Worm (Caenorhabditis elegans): ENCODE data around the gene F59A6.13.

DNA sequence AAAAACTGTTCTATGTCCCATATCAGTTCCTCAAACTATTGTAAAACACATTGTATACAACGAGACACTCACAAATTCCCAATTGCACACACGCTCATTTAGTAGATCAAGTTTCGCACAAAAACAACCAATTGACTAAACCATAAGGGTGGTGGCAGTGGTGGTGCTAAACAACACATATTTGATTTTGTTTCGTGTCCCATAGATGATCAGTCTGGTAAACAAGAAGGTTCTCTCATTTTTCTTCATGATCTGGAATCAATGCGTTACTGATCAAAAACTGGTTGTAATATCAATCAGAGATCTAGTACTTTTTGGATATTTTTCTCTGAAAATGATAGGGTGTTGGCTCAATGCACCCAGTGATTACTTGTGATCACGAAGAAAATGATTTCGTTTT is 4.0 kb upstream of the F59A6.13 start:
- no peak for TF ChIP-seq ztf-11 (tag; optimal IDR thresholded peaks at IDR 0.05)
- TF ChIP-seq mdl-1 (tag; optimal IDR thresholded peaks at IDR 0.05): no peak
- TF ChIP-seq ceh-82 (tag; optimal IDR thresholded peaks at IDR 0.05): no peak
- no peak for TF ChIP-seq unc-62 (GFP tag; optimal IDR thresholded peaks at IDR 0.05)
- no peak for TF ChIP-seq elt-1 (tag; optimal IDR thresholded peaks at IDR 0.05)
- TF ChIP-seq nhr-77 (tag; optimal IDR thresholded peaks at IDR 0.05): no peak
- no peak for TF ChIP-seq skn-1 (tag; optimal IDR thresholded peaks at IDR 0.05)
- TF ChIP-seq blmp-1 (tag; optimal IDR thresholded peaks at IDR 0.05; ENCODE audit: insufficient read depth): no peak

Measured in whole organism, L2 larva.